Worm (Caenorhabditis elegans) whole organism, young adult: ENCODE results near the gene T26C12.2.

ENCODE experiments used
- B0336.3 ChIP-seq: fragments of 200-800 bp; sonication (Bioruptor generic); IDR thresholded peaks from 2 replicates; pipeline ENCODE4 v1.3.6; 2022; ENCODE audit warnings: missing genetic modification characterization, missing compliant biosample characterization
- D2030.7 ChIP-seq: fragments of 200-800 bp; sonication (Bioruptor generic); IDR thresholded peaks from 2 replicates; pipeline ENCODE4 v1.3.6; 2022; ENCODE audit warnings: missing genetic modification reagents, missing genetic modification characterization, missing compliant biosample characterization
- F52B5.7 ChIP-seq: sonication (generic microtip); optimal IDR thresholded peaks from 2 replicates; lab custom pipeline; 2016; ENCODE audit warnings: mild to moderate bottlenecking, missing genetic modification characterization, missing compliant biosample characterization
- F57A8.1 ChIP-seq: fragments of 200-800 bp; sonication (Bioruptor generic); optimal IDR thresholded peaks from 2 replicates; lab custom pipeline; 2018; ENCODE audit warnings: mild to moderate bottlenecking, missing genetic modification characterization, moderate library complexity, missing compliant biosample characterization
- F57C9.4 ChIP-seq: sonication (generic microtip); optimal IDR thresholded peaks from 2 replicates; lab custom pipeline; 2017; ENCODE audit warnings: mild to moderate bottlenecking, missing genetic modification characterization, missing compliant biosample characterization
- K12H6.12 ChIP-seq: fragments of 200-800 bp; sonication (Bioruptor generic); optimal IDR thresholded peaks from 2 replicates; lab custom pipeline; 2018; ENCODE audit warnings: mild to moderate bottlenecking, missing genetic modification characterization, missing compliant biosample characterization
- Y56A3A.18 ChIP-seq: fragments of 200-800 bp; sonication (Bioruptor generic); IDR thresholded peaks from 2 replicates; pipeline ENCODE4 v1.3.6; 2022; ENCODE audit warnings: missing genetic modification reagents, missing genetic modification characterization, missing compliant biosample characterization
- Y95B8A.8 ChIP-seq: fragments of 200-800 bp; sonication (Bioruptor generic); IDR thresholded peaks from 2 replicates; pipeline ENCODE4 v1.3.6; 2022; ENCODE audit warnings: missing genetic modification reagents, missing genetic modification characterization, missing compliant biosample characterization
- ZK185.1 ChIP-seq: sonication (generic microtip); optimal IDR thresholded peaks from 2 replicates; lab custom pipeline; 2016; ENCODE audit warnings: mild to moderate bottlenecking, missing genetic modification characterization, missing compliant biosample characterization; ENCODE audit not compliant: poor library complexity, severe bottlenecking
- ama-1 ChIP-seq, 3 experiments: fragments of 150-350 bp in 1 of 3; sonication (generic microtip) in 2 of 3; optimal IDR thresholded peaks; 2 replicates each; lab custom pipeline; 2014 to 2018; ENCODE audit warnings: missing biosample characterization in 2 of 3, missing genetic modification characterization in 2 of 3, missing genetic modification reagents in 2 of 3
- atf-7 ChIP-seq: sonication (generic microtip); optimal IDR thresholded peaks from 2 replicates; lab custom pipeline; 2017; ENCODE audit warnings: mild to moderate bottlenecking, missing genetic modification characterization, missing compliant biosample characterization
- attf-5 ChIP-seq: fragments of 200-800 bp; sonication (Bioruptor generic); optimal IDR thresholded peaks from 2 replicates; lab custom pipeline; 2018; ENCODE audit warnings: mild to moderate bottlenecking, missing genetic modification characterization, missing compliant biosample characterization
- ccch-3 ChIP-seq: fragments of 200-800 bp; sonication (Bioruptor generic); optimal IDR thresholded peaks from 2 replicates; lab custom pipeline; 2018; ENCODE audit warnings: mild to moderate bottlenecking, missing genetic modification characterization, missing compliant biosample characterization
- cebp-1 ChIP-seq, 2 experiments: fragments of 200-800 bp in 1 of 2; sonication (Bioruptor generic) in 1 of 2; sonication (generic microtip) in 1 of 2; IDR thresholded peaks in 1 of 2; optimal IDR thresholded peaks in 1 of 2; 2 replicates each; pipeline versions ENCODE4 v1.3.6 to Lab custom; 2017 to 2022; ENCODE audit warnings: missing compliant biosample characterization in 2 of 2, missing genetic modification characterization in 2 of 2, mild to moderate bottlenecking in 1 of 2, missing genetic modification reagents in 1 of 2, moderate library complexity in 1 of 2
- ceh-100 ChIP-seq: fragments of 200-800 bp; sonication (Bioruptor generic); IDR thresholded peaks from 2 replicates; pipeline ENCODE4 v1.3.6; 2022; ENCODE audit warnings: missing genetic modification reagents, missing genetic modification characterization, missing compliant biosample characterization
- dox-1 ChIP-seq: fragments of 200-800 bp; sonication (Bioruptor generic); IDR thresholded peaks from 2 replicates; pipeline ENCODE4 v1.3.6; 2022; ENCODE audit warnings: missing genetic modification reagents, missing genetic modification characterization, missing compliant biosample characterization
- dpff-1 ChIP-seq: sonication (generic microtip); optimal IDR thresholded peaks from 2 replicates; lab custom pipeline; 2017; ENCODE audit warnings: mild to moderate bottlenecking, missing genetic modification characterization, missing compliant biosample characterization
- egrh-3 ChIP-seq: fragments of 200-800 bp; sonication (Bioruptor generic); IDR thresholded peaks from 2 replicates; pipeline ENCODE4 v1.3.6; 2022; ENCODE audit warnings: missing genetic modification reagents, missing genetic modification characterization, missing compliant biosample characterization
- ekl-4 ChIP-seq: fragments of 200-800 bp; sonication (Bioruptor generic); IDR thresholded peaks from 2 replicates; pipeline ENCODE4 v1.3.6; 2022; ENCODE audit warnings: missing genetic modification reagents, missing genetic modification characterization, missing compliant biosample characterization
- ets-4 ChIP-seq: fragments of 200-800 bp; sonication (Bioruptor generic); optimal IDR thresholded peaks from 2 replicates; lab custom pipeline; 2018; ENCODE audit warnings: mild to moderate bottlenecking, missing genetic modification characterization, missing compliant biosample characterization
- him-1 ChIP-seq: sonication (generic microtip); optimal IDR thresholded peaks from 2 replicates; lab custom pipeline; 2016; ENCODE audit warnings: missing genotype, missing genetic modification reagents, missing genetic modification characterization, missing compliant biosample characterization
- hlh-12 ChIP-seq: sonication (generic microtip); optimal IDR thresholded peaks from 2 replicates; lab custom pipeline; 2016; ENCODE audit warnings: missing genetic modification characterization, missing compliant biosample characterization
- hlh-26 ChIP-seq: fragments of 200-800 bp; sonication (Bioruptor generic); conservative IDR thresholded peaks from 2 replicates; pipeline ENCODE4 v1.3.6; 2022; ENCODE audit warnings: missing genetic modification reagents, missing genetic modification characterization, missing compliant biosample characterization
- hmg-1.2 ChIP-seq: fragments of 200-800 bp; sonication (Bioruptor generic); IDR thresholded peaks from 2 replicates; pipeline ENCODE4 v1.3.6; 2022; ENCODE audit warnings: missing genetic modification reagents, missing genetic modification characterization, missing compliant biosample characterization
- hrde-1 ChIP-seq: sonication (generic microtip); optimal IDR thresholded peaks from 2 replicates; lab custom pipeline; 2016; ENCODE audit warnings: missing genetic modification characterization, mild to moderate bottlenecking, missing compliant biosample characterization, moderate library complexity, missing genotype, missing genetic modification reagents, borderline replicate concordance
- let-607 ChIP-seq, 2 experiments: fragments of 200-800 bp in 1 of 2; sonication (Bioruptor generic) in 1 of 2; sonication (generic microtip) in 1 of 2; optimal IDR thresholded peaks; 2 replicates each; lab custom pipeline; 2016 to 2018; ENCODE audit warnings: mild to moderate bottlenecking in 2 of 2, missing compliant biosample characterization in 2 of 2, missing genetic modification characterization in 2 of 2, moderate library complexity in 2 of 2, missing genotype in 1 of 2
- lir-1 ChIP-seq: fragments of 200-800 bp; sonication (Bioruptor generic); conservative IDR thresholded peaks from 2 replicates; pipeline ENCODE4 v1.3.6; 2022; ENCODE audit warnings: missing genetic modification reagents, missing genetic modification characterization, missing compliant biosample characterization
- madf-3 ChIP-seq: fragments of 200-800 bp; sonication (Bioruptor generic); IDR thresholded peaks from 2 replicates; pipeline ENCODE4 v1.3.6; 2022; ENCODE audit warnings: missing genetic modification reagents, missing genetic modification characterization, missing compliant biosample characterization
- mes-4 ChIP-seq: sonication (generic microtip); optimal IDR thresholded peaks from 2 replicates; lab custom pipeline; 2016; ENCODE audit warnings: missing genotype, missing genetic modification characterization, missing compliant biosample characterization
- nfya-1 ChIP-seq: sonication (generic microtip); optimal IDR thresholded peaks from 2 replicates; lab custom pipeline; 2017; ENCODE audit warnings: antibody characterized with exemption, missing compliant biosample characterization, missing genetic modification characterization, borderline replicate concordance; ENCODE audit not compliant: insufficient read depth
- nhr-80 ChIP-seq: sonication (generic microtip); optimal IDR thresholded peaks from 2 replicates; lab custom pipeline; 2016; ENCODE audit warnings: missing genetic modification characterization, missing compliant biosample characterization
- nhr-90 ChIP-seq: sonication (generic microtip); optimal IDR thresholded peaks from 2 replicates; lab custom pipeline; 2016; ENCODE audit warnings: missing genotype, mild to moderate bottlenecking, missing genetic modification characterization, missing compliant biosample characterization
- repo-1 ChIP-seq: sonication (generic microtip); optimal IDR thresholded peaks from 2 replicates; lab custom pipeline; 2017; ENCODE audit warnings: mild to moderate bottlenecking, missing genetic modification characterization, missing compliant biosample characterization
- snpc-1.3 ChIP-seq: sonication (generic microtip); optimal IDR thresholded peaks from 2 replicates; lab custom pipeline; 2017; ENCODE audit warnings: missing genetic modification characterization, mild to moderate bottlenecking, missing compliant biosample characterization, antibody characterized with exemption, moderate library complexity, missing genotype, missing genetic modification reagents; ENCODE audit not compliant: insufficient read depth
- snpc-4 ChIP-seq, 5 experiments: fragments of 150-350 bp in 1 of 5; sonication (generic microtip) in 4 of 5; optimal IDR thresholded peaks; 2 replicates each; lab custom pipeline; 2014 to 2018; ENCODE audit warnings: missing genetic modification characterization in 5 of 5, missing biosample characterization in 3 of 5, antibody characterized with exemption in 2 of 5, mild to moderate bottlenecking in 2 of 5, missing compliant biosample characterization in 2 of 5, missing genotype in 2 of 5, moderate library complexity in 2 of 5, missing genetic modification reagents in 1 of 5
- unc-62 ChIP-seq: fragments of 150-350 bp; optimal IDR thresholded peaks from 2 replicates; lab custom pipeline; 2014; ENCODE audit warnings: missing biosample characterization, missing genetic modification reagents, missing genetic modification characterization
- zfh-2 ChIP-seq: fragments of 200-800 bp; sonication (Bioruptor generic); conservative IDR thresholded peaks from 2 replicates; pipeline ENCODE4 v1.3.6; 2022; ENCODE audit warnings: missing genetic modification reagents, missing genetic modification characterization, missing compliant biosample characterization
- ztf-25 ChIP-seq: fragments of 200-800 bp; sonication (Bioruptor generic); IDR thresholded peaks from 2 replicates; pipeline ENCODE4 v1.3.6; 2022; ENCODE audit warnings: missing genetic modification reagents, missing genetic modification characterization, missing compliant biosample characterization
- ztf-28 ChIP-seq: fragments of 200-800 bp; sonication (Bioruptor generic); IDR thresholded peaks from 2 replicates; pipeline ENCODE4 v1.3.6; 2022; ENCODE audit warnings: missing genetic modification reagents, missing genetic modification characterization, missing compliant biosample characterization
- ztf-3 ChIP-seq: fragments of 200-800 bp; sonication (Bioruptor generic); optimal IDR thresholded peaks from 2 replicates; lab custom pipeline; 2018; ENCODE audit warnings: mild to moderate bottlenecking, missing genetic modification characterization, missing compliant biosample characterization
- ztf-6 ChIP-seq: fragments of 200-800 bp; sonication (Bioruptor generic); IDR thresholded peaks from 2 replicates; pipeline ENCODE4 v1.3.6; 2022; ENCODE audit warnings: missing genetic modification reagents, missing genetic modification characterization, missing compliant biosample characterization

Gene T26C12.2

DNA sequence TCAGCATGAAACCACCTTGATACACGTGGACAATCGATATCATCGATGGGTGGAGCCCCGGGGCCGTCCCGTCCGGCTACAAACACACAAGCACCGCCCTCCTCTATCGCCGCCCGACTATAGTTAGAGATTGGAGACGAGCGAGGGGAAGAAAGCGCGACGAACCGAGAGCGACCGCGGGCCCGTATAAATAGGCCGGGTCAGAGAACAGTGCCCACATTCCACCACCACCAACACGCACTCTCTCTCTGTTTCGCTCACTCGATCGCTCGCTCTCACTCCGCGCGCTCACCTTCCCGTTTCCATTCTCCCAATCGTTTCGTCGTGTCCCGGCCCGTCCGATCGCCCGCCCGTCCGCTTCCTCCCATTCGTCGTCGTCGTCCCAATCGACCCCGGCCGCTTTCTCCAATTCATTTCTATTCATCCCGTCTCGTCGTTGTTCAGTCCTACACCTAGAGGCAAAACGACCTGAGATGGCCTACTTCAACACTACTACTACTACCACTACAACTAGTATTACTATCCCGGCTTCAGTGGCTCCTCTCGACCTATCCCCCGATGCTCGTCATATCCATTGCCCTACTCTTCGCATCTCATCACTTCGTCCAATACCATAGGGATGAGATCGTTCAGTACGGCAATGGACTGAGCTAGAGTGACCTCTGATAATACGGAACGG lies 32.7 kb downstream of the T26C12.2 start (continued):
- no peak for TF ChIP-seq lir-1 (GFP tag; lab: Robert Waterston, UW)
- no peak for TF ChIP-seq Y56A3A.18
- TF ChIP-seq hrde-1, result no peak
- TF ChIP-seq F57A8.1 (GFP tag; lab: Kevin White, UChicago), result no peak
- peak; percentile 73 for TF ChIP-seq nhr-80 (tag; lab: Kevin White, UChicago)
- no peak for TF ChIP-seq Y95B8A.8 (GFP tag; lab: Robert Waterston, UW)
- no peak for TF ChIP-seq ekl-4
- TF ChIP-seq ztf-25, result no peak
- TF ChIP-seq B0336.3, result peak; percentile 43; the same call in 1 of the 2 replicates
- no peak for TF ChIP-seq ztf-3
- peak; percentile 2 for TF ChIP-seq F57C9.4 (tag; lab: Kevin White, UChicago)
- no peak for TF ChIP-seq nfya-1 (tag; lab: Kevin White, UChicago)
- no peak for TF ChIP-seq hlh-12 (tag; lab: Kevin White, UChicago)
- TF ChIP-seq zfh-2 (GFP tag; lab: Robert Waterston, UW), result peak; percentile 97
- TF ChIP-seq dpff-1 (tag; lab: Kevin White, UChicago), result no peak
- no peak for TF ChIP-seq ceh-100
- TF ChIP-seq him-1, result no peak
- TF ChIP-seq egrh-3 (GFP tag; lab: Robert Waterston, UW), result peak; percentile 86
- TF ChIP-seq ztf-28, result no peak
- TF ChIP-seq, all 124 proteins: peak for 26

DNA sequence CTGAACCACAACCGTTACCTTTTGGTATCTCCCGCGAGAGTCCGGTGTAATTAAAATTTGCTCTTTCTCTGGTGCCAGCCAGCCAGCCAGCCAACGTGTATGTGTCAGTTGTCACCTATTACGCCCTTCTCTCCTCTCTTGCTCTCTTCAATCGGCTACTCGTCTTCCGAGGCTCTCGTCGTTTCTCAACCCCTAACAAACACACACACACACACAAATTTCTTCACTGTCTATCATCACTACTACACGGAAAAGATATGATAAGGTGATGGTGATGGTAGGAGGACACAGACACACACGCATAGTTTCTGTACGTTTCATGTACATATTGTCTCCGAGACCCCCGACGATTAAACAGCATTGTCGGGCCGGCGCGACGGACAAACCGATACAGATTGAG lies 33.9 kb downstream of the T26C12.2 start:
- TF ChIP-seq let-607 (tag; optimal IDR thresholded peaks at IDR 0.05; lab: Kevin White, UChicago), result peak; percentile 20 to 76
- no peak for TF ChIP-seq cebp-1 (GFP tag; IDR thresholded peaks at IDR 0.05; lab: Robert Waterston, UW)
- TF ChIP-seq cebp-1 (tag; optimal IDR thresholded peaks at IDR 0.05; lab: Kevin White, UChicago), result peak; percentile 17
- TF ChIP-seq zfh-2 (GFP tag; lab: Robert Waterston, UW), result 0 out of 2 replicates have a peak, but pooled peaks have one; percentile 12
- TF ChIP-seq nhr-80 (tag; lab: Kevin White, UChicago), result peak; percentile 85
- no peak for TF ChIP-seq ekl-4
- peak; percentile 29 for TF ChIP-seq ets-4 (GFP tag; lab: Kevin White, UChicago)
- no peak for TF ChIP-seq ama-1 (optimal IDR thresholded peaks at IDR 0.05; lab: Kevin White, UChicago)
- TF ChIP-seq ama-1 (GFP tag; optimal IDR thresholded peaks at IDR 0.05; lab: Kevin White, UChicago), result no peak
- TF ChIP-seq snpc-1.3 (tag; lab: Kevin White, UChicago), result no peak
- peak; percentile 6 for TF ChIP-seq attf-5 (GFP tag; lab: Kevin White, UChicago)

DNA sequence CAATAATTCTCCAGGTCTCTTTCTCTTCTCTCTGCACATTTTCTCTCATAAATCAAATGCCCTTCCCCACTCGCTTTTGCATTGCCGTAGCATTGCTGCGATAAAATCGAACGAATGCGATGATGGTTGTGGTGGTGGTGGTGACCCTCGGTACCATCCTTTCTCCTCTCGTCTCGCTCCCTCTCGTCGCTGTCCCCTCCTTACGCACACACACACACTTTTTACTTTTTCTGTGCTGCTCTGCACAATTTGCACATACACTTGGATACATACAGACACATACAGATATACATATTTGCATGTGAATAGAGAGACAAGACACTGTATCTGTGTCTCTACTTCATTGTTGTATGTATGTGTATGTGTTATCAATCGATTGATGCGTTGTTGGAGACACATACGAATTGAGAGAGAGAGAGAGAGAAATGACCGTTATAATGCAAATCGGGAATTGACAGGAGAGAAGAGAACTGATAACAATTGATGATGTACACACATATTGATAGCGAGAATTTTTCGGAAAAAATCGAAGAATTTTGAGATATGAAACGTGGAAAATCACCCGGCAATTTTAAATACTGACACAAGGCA lies 37.9 kb downstream of the T26C12.2 start:
- TF ChIP-seq nhr-90 (tag; lab: Kevin White, UChicago), result peak; percentile 64
- TF ChIP-seq zfh-2 (GFP tag; lab: Robert Waterston, UW), result peak; percentile 54; the same call in 1 of the 2 replicates
- TF ChIP-seq atf-7 (tag; lab: Kevin White, UChicago), result peak; percentile 82
- peak; percentile 75 for TF ChIP-seq dox-1
- TF ChIP-seq hmg-1.2 (GFP tag; lab: Robert Waterston, UW), result peak; percentile 52
- TF ChIP-seq nhr-80 (tag; lab: Kevin White, UChicago), result peak; percentile 98
- TF ChIP-seq F52B5.7 (tag; lab: Kevin White, UChicago), result no peak
- TF ChIP-seq mes-4 (tag; lab: Kevin White, UChicago), result no peak
- TF ChIP-seq ccch-3 (GFP tag; lab: Kevin White, UChicago), result no peak
- no peak for TF ChIP-seq repo-1 (tag; lab: Kevin White, UChicago)
- TF ChIP-seq B0336.3, result peak; percentile 53; the same call in 1 of the 2 replicates
- no peak for TF ChIP-seq egrh-3 (GFP tag; lab: Robert Waterston, UW)
- no peak for TF ChIP-seq snpc-4 (GFP tag; optimal IDR thresholded peaks at IDR 0.05; lab: Kevin White, UChicago)
- peak in 2 of 4 experiments; percentile 42 to 47 for TF ChIP-seq snpc-4 (tag; optimal IDR thresholded peaks at IDR 0.05; lab: Kevin White, UChicago)
- no peak for TF ChIP-seq D2030.7
- no peak for TF ChIP-seq madf-3 (GFP tag; lab: Robert Waterston, UW)
- TF ChIP-seq ekl-4, result 0 out of 2 replicates have a peak, but pooled peaks have one; percentile 27
- peak; percentile 5; the same call in 1 of the 2 replicates for TF ChIP-seq lir-1 (GFP tag; lab: Robert Waterston, UW)
- no peak for TF ChIP-seq hlh-26 (GFP tag; lab: Robert Waterston, UW)
- peak; percentile 61 for TF ChIP-seq unc-62 (GFP tag; lab: Kevin White, UChicago)
- TF ChIP-seq K12H6.12, result peak; percentile 2
- no peak for TF ChIP-seq ztf-6 (GFP tag; lab: Robert Waterston, UW)
- no peak for TF ChIP-seq ZK185.1 (tag; lab: Kevin White, UChicago)
